1 fruit fly cellular context compared by ENCODE assay signal in the genomic region with DNA sequence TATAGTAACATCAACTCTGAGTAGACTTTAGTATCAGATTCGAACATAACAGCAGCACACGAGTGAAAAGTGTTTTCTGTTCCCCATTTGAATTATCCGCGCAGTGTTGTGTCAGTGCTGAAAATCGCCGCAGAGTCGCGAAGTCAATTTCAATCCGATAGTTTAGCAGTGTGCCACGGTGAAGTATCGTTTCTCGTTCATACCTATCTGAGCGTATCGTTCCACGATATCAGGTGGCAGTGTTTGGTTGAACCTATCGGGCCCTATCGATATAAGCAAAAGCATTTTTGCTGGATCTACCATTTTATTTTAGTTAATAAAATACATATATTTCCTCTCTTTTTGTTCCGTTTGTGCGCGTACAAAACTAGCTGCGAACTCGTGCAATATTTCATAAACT.
TF ChIP-seq lines count a peak whose summit lies in the region.

A gene (plus strand): TSS at position 53 of the 400 bp plus-strand sequence.

TF ChIP-seq in whole organism, embryonic, 481 proteins besides CTCF, POLR2A, EP300 and RAD21 (continued from another document):
- TF ChIP-seq repo (GFP tag; optimal IDR thresholded peaks at IDR 0.05; lab: Kevin White, UChicago) (peak; percentile 38), HHEX (GFP tag; optimal IDR thresholded peaks at IDR 0.05; lab: Kevin White, UChicago) (no peak), jigr1 (GFP tag; IDR thresholded peaks at IDR 0.05; lab: Robert Waterston, UW) (no peak), chif (GFP tag; optimal IDR thresholded peaks at IDR 0.05; lab: Kevin White, UChicago) (peak in 1 of 2 experiments; percentile 14), NC2α (GFP tag; optimal IDR thresholded peaks at IDR 0.05; lab: Kevin White, UChicago) (peak; percentile 5), Hey (tag; optimal IDR thresholded peaks at IDR 0.05; lab: Kevin White, UChicago) (no peak), Dll (GFP tag; IDR thresholded peaks at IDR 0.05; lab: Robert Waterston, UW; ENCODE audit: partially characterized antibody) (peak; percentile 96), Neu2 (GFP tag; optimal IDR thresholded peaks at IDR 0.05; lab: Kevin White, UChicago; ENCODE audit: borderline replicate concordance) (no peak), Pdp1 (GFP tag; optimal IDR thresholded peaks at IDR 0.05; lab: Kevin White, UChicago) (peak; percentile 56 to 67), amos (GFP tag; IDR thresholded peaks at IDR 0.05; lab: Robert Waterston, UW; ENCODE audit: partially characterized antibody) (peak; percentile 99), CG17829 (tag; optimal IDR thresholded peaks at IDR 0.05; lab: Kevin White, UChicago) (peak; percentile 55), maf-S (GFP tag; optimal IDR thresholded peaks at IDR 0.05; lab: Kevin White, UChicago) (peak; percentile 43), CG12942 (GFP tag; optimal IDR thresholded peaks at IDR 0.05; lab: Kevin White, UChicago) (peak; percentile 4), kah (GFP tag; optimal IDR thresholded peaks at IDR 0.05; lab: Kevin White, UChicago) (peak; percentile 45), CG11560 (tag; IDR thresholded peaks at IDR 0.05; lab: Robert Waterston, UW) (peak; percentile 44; the same call in 1 of the 3 replicates), toy (GFP tag; IDR thresholded peaks at IDR 0.05; lab: Robert Waterston, UW) (0 out of 2 replicates have a peak, but pooled peaks have one; percentile 13), hb (GFP tag; IDR thresholded peaks at IDR 0.05; lab: Robert Waterston, UW; ENCODE audit: partially characterized antibody) (peak; percentile 97), CG18764 (GFP tag; optimal IDR thresholded peaks at IDR 0.05; lab: Kevin White, UChicago) (peak; percentile 15), ci (GFP tag; IDR thresholded peaks at IDR 0.05; lab: Robert Waterston, UW) (peak; percentile 74), knrl (GFP tag; IDR thresholded peaks at IDR 0.05; lab: Robert Waterston, UW; ENCODE audit: partially characterized antibody) (peak; percentile 98), CG7372 (GFP tag; IDR thresholded peaks at IDR 0.05; lab: Robert Waterston, UW) (peak; percentile 55; the same call in 1 of the 2 replicates), gfzf (GFP tag; optimal IDR thresholded peaks at IDR 0.05; lab: Kevin White, UChicago) (peak; percentile 40), luna (GFP tag; optimal IDR thresholded peaks at IDR 0.05; lab: Kevin White, UChicago) (peak; percentile 66), Gug (GFP tag; IDR thresholded peaks at IDR 0.05; lab: Robert Waterston, UW) (peak; percentile 61; the same call in 2 of the 4 replicates), HLH4C (GFP tag; IDR thresholded peaks at IDR 0.05; lab: Robert Waterston, UW; ENCODE audit: partially characterized antibody) (peak; percentile 98), lmd (GFP tag; IDR thresholded peaks at IDR 0.05; lab: Robert Waterston, UW) (no peak; the same call in 1 of the 2 replicates), al (GFP tag; IDR thresholded peaks at IDR 0.05; lab: Robert Waterston, UW) (peak; percentile 33; the same call in 1 of the 2 replicates), CG14441 (GFP tag; IDR thresholded peaks at IDR 0.05; lab: Robert Waterston, UW) (peak; percentile 61), Stat92E (GFP tag; optimal IDR thresholded peaks at IDR 0.05; lab: Kevin White, UChicago) (no peak), CG14014 (GFP tag; IDR thresholded peaks at IDR 0.05; lab: Robert Waterston, UW) (peak; percentile 29; the same call in 1 of the 2 replicates), CG10366 (GFP tag; IDR thresholded peaks at IDR 0.05; lab: Robert Waterston, UW) (0 out of 2 replicates have a peak, but pooled peaks have one; percentile 25), CG43689 (GFP tag; IDR thresholded peaks at IDR 0.05; lab: Robert Waterston, UW) (no peak), CG1602 (GFP tag; optimal IDR thresholded peaks at IDR 0.05; lab: Kevin White, UChicago) (peak; percentile 22), CG6654 (GFP tag; optimal IDR thresholded peaks at IDR 0.05; lab: Kevin White, UChicago) (no peak), NK7.1 (GFP tag; optimal IDR thresholded peaks at IDR 0.05; lab: Kevin White, UChicago) (no peak), CG13424 (tag; optimal IDR thresholded peaks at IDR 0.05; lab: Kevin White, UChicago) (peak; percentile 30), jing (GFP tag; optimal IDR thresholded peaks at IDR 0.05; lab: Kevin White, UChicago) (no peak), caup (GFP tag; optimal IDR thresholded peaks at IDR 0.05; lab: Kevin White, UChicago; ENCODE audit: severe bottlenecking) (peak; percentile 56), CG4282 (GFP tag; optimal IDR thresholded peaks at IDR 0.05; lab: Kevin White, UChicago) (peak; percentile 32), CG18619 (GFP tag; optimal IDR thresholded peaks at IDR 0.05; lab: Kevin White, UChicago) (peak; percentile 19), Lhr (GFP tag; optimal IDR thresholded peaks at IDR 0.05; lab: Kevin White, UChicago) (peak; percentile 51), CG9817 (tag; optimal IDR thresholded peaks at IDR 0.05; lab: Kevin White, UChicago) (peak; percentile 47), gro (GFP tag; optimal IDR thresholded peaks at IDR 0.05; lab: Kevin White, UChicago) (peak; percentile 79), CG12391 (tag; optimal IDR thresholded peaks at IDR 0.05; lab: Kevin White, UChicago) (peak; percentile 61), kay (GFP tag; optimal IDR thresholded peaks at IDR 0.05; lab: Kevin White, UChicago) (peak; percentile 1), Bdp1 (GFP tag; optimal IDR thresholded peaks at IDR 0.05; lab: Kevin White, UChicago) (peak; percentile 23), Hr39 (optimal IDR thresholded peaks at IDR 0.05; lab: Kevin White, UChicago) (no peak), Fer3 (tag; optimal IDR thresholded peaks at IDR 0.05; lab: Kevin White, UChicago) (no peak), Trl (optimal IDR thresholded peaks at IDR 0.05; lab: Kevin White, UChicago) (no peak), Trl (GFP tag; optimal IDR thresholded peaks at IDR 0.05; lab: Kevin White, UChicago) (peak; percentile 70), rib (GFP tag; IDR thresholded peaks at IDR 0.05; lab: Robert Waterston, UW) (peak; percentile 75), yki (optimal IDR thresholded peaks at IDR 0.05; lab: Kevin White, UChicago) (no peak), Taf1 (GFP tag; IDR thresholded peaks at IDR 0.05; lab: Robert Waterston, UW) (peak; percentile 51; the same call in 1 of the 2 replicates)
TF ChIP-seq in whole organism, embryonic: peak in this region for 262.
